Fruit fly (Drosophila melanogaster): ENCODE results near the gene CG14662.

The CG14662 gene

dm6 chr3R:5016280-5016679 is 32.2 kb upstream of the CG14662 start (continued):
- no peak for TF ChIP-seq Dll (GFP tag; IDR thresholded peaks at IDR 0.05; ENCODE audit: partially characterized antibody)
- TF ChIP-seq CG10267 (tag; optimal IDR thresholded peaks at IDR 0.05): no peak
- TF ChIP-seq CG6683 (GFP tag; optimal IDR thresholded peaks at IDR 0.05): no peak
- peak; percentile 21 for TF ChIP-seq unpg (GFP tag; optimal IDR thresholded peaks at IDR 0.05)
- no peak for TF ChIP-seq insv (GFP tag; optimal IDR thresholded peaks at IDR 0.05)
- TF ChIP-seq so (GFP tag; IDR thresholded peaks at IDR 0.05): no peak; the same call in 2 of the 3 replicates
- no peak for TF ChIP-seq Ada2b (GFP tag; IDR thresholded peaks at IDR 0.05)
- no peak for TF ChIP-seq chinmo (GFP tag; IDR thresholded peaks at IDR 0.05; ENCODE audit: partially characterized antibody)
- peak; percentile 36; the same call in 1 of the 2 replicates for TF ChIP-seq sens-2 (GFP tag; IDR thresholded peaks at IDR 0.05)
- TF ChIP-seq pb (GFP tag; optimal IDR thresholded peaks at IDR 0.05): no peak
- TF ChIP-seq Dip3 (GFP tag; optimal IDR thresholded peaks at IDR 0.05): no peak
- TF ChIP-seq CG6272 (GFP tag; IDR thresholded peaks at IDR 0.05): no peak
- no peak for TF ChIP-seq psq (GFP tag; optimal IDR thresholded peaks at IDR 0.05)
- TF ChIP-seq HLHmδ (GFP tag; optimal IDR thresholded peaks at IDR 0.05): peak; percentile 17
- TF ChIP-seq HLH4C (GFP tag; IDR thresholded peaks at IDR 0.05; ENCODE audit: partially characterized antibody): no peak
- TF ChIP-seq Fer1 (GFP tag; optimal IDR thresholded peaks at IDR 0.05): no peak
- no peak for TF ChIP-seq CG10565 (GFP tag; optimal IDR thresholded peaks at IDR 0.05)
- TF ChIP-seq CG6175 (GFP tag; IDR thresholded peaks at IDR 0.05): no peak
- no peak for TF ChIP-seq Chrac-16 (GFP tag; optimal IDR thresholded peaks at IDR 0.05)
- TF ChIP-seq CG14965 (GFP tag; optimal IDR thresholded peaks at IDR 0.05; ENCODE audit: borderline replicate concordance): no peak
- TF ChIP-seq inv (GFP tag; IDR thresholded peaks at IDR 0.05; ENCODE audit: partially characterized antibody): no peak
- TF ChIP-seq esg (GFP tag; conservative IDR thresholded peaks at IDR 0.05): no peak
- no peak for TF ChIP-seq sna (GFP tag; IDR thresholded peaks at IDR 0.05; ENCODE audit: partially characterized antibody)
- no peak for TF ChIP-seq unc-4 (GFP tag; IDR thresholded peaks at IDR 0.05; ENCODE audit: partially characterized antibody)
- no peak for TF ChIP-seq Poxn (GFP tag; IDR thresholded peaks at IDR 0.05)
- TF ChIP-seq CG7928 (GFP tag; optimal IDR thresholded peaks at IDR 0.05): no peak
- no peak for TF ChIP-seq emc (GFP tag; optimal IDR thresholded peaks at IDR 0.05)
- TF ChIP-seq wdn (GFP tag; IDR thresholded peaks at IDR 0.05): no peak
- no peak for TF ChIP-seq tio (GFP tag; optimal IDR thresholded peaks at IDR 0.05)
- no peak for TF ChIP-seq prd (optimal IDR thresholded peaks at IDR 0.05)
- TF ChIP-seq prd (GFP tag; IDR thresholded peaks at IDR 0.05): 0 out of 3 replicates have a peak, but pooled peaks have one; percentile 21
- no peak for TF ChIP-seq Mad (GFP tag; optimal IDR thresholded peaks at IDR 0.05)
- TF ChIP-seq Hr3 (GFP tag; optimal IDR thresholded peaks at IDR 0.05): no peak
- no peak for TF ChIP-seq Fer2 (tag; optimal IDR thresholded peaks at IDR 0.05)
- TF ChIP-seq Dbx (GFP tag; IDR thresholded peaks at IDR 0.05): no peak
- TF ChIP-seq ems (GFP tag; optimal IDR thresholded peaks at IDR 0.05): no peak
- TF ChIP-seq mld (GFP tag; IDR thresholded peaks at IDR 0.05; ENCODE audit: partially characterized antibody): no peak
- no peak for TF ChIP-seq Pdp1 (GFP tag; optimal IDR thresholded peaks at IDR 0.05)
- peak; percentile 17 for TF ChIP-seq CG2678 (tag; optimal IDR thresholded peaks at IDR 0.05)
- TF ChIP-seq CG12219 (GFP tag; optimal IDR thresholded peaks at IDR 0.05): no peak
- TF ChIP-seq CG14667 (GFP tag; IDR thresholded peaks at IDR 0.05): no peak
- no peak for TF ChIP-seq cg (GFP tag; optimal IDR thresholded peaks at IDR 0.05)
- TF ChIP-seq eve (GFP tag; optimal IDR thresholded peaks at IDR 0.05): no peak
- TF ChIP-seq CG17385 (GFP tag; optimal IDR thresholded peaks at IDR 0.05): no peak
- no peak for TF ChIP-seq sug (tag; optimal IDR thresholded peaks at IDR 0.05)
- TF ChIP-seq Taf1 (GFP tag; IDR thresholded peaks at IDR 0.05): no peak
- TF ChIP-seq CG32767 (GFP tag; IDR thresholded peaks at IDR 0.05): no peak
- no peak for TF ChIP-seq CTCF (GFP tag; optimal IDR thresholded peaks at IDR 0.05)
- no peak for TF ChIP-seq CG10979 (tag; optimal IDR thresholded peaks at IDR 0.05)
- TF ChIP-seq CG33213 (GFP tag; optimal IDR thresholded peaks at IDR 0.05): no peak
- peak; percentile 69 for TF ChIP-seq grn (GFP tag; optimal IDR thresholded peaks at IDR 0.05)
- no peak for TF ChIP-seq corto (GFP tag; optimal IDR thresholded peaks at IDR 0.05)
